Worm (Caenorhabditis elegans) whole organism, early embryonic: ENCODE results near the gene spe-18.

Experiments
- B0310.2 ChIP-seq: sonication (generic microtip); optimal IDR thresholded peaks from 2 replicates; lab custom pipeline; 2016; ENCODE audit warnings: mild to moderate bottlenecking, missing genetic modification characterization, missing compliant biosample characterization
- F13C5.2 ChIP-seq: sonication (generic microtip); optimal IDR thresholded peaks from 2 replicates; lab custom pipeline; 2017; ENCODE audit warnings: mild to moderate bottlenecking, missing genetic modification characterization, inconsistent platforms, missing compliant biosample characterization
- aly-1 ChIP-seq: sonication (generic microtip); optimal IDR thresholded peaks from 2 replicates; lab custom pipeline; 2016; ENCODE audit warnings: missing genetic modification characterization, missing compliant biosample characterization
- ama-1 ChIP-seq: fragments of 150-350 bp; optimal IDR thresholded peaks from 2 replicates; lab custom pipeline; 2014
- ceh-13 ChIP-seq: fragments of 200-800 bp; sonication (Bioruptor generic); optimal IDR thresholded peaks from 2 replicates; lab custom pipeline; 2018; ENCODE audit warnings: mild to moderate bottlenecking, missing genetic modification characterization, missing compliant biosample characterization
- ceh-36 ChIP-seq: sonication (generic microtip); optimal IDR thresholded peaks from 2 replicates; lab custom pipeline; 2016; ENCODE audit warnings: missing genetic modification characterization, inconsistent platforms, missing compliant biosample characterization
- ets-7 ChIP-seq: sonication (generic microtip); optimal IDR thresholded peaks from 2 replicates; lab custom pipeline; 2016; ENCODE audit warnings: missing genotype, missing genetic modification characterization, missing compliant biosample characterization
- flt-1 ChIP-seq: fragments of 200-800 bp; sonication (Bioruptor generic); IDR thresholded peaks from 2 replicates; pipeline ENCODE4 v1.3.6; 2022; ENCODE audit warnings: missing genetic modification characterization, missing compliant biosample characterization
- hmbx-1 ChIP-seq: sonication (generic microtip); optimal IDR thresholded peaks from 2 replicates; lab custom pipeline; 2016; ENCODE audit warnings: mild to moderate bottlenecking, missing genetic modification characterization, missing compliant biosample characterization
- hmg-4 ChIP-seq: fragments of 200-800 bp; sonication (Bioruptor generic); optimal IDR thresholded peaks from 2 replicates; lab custom pipeline; 2018; ENCODE audit warnings: mild to moderate bottlenecking, missing genetic modification characterization, missing compliant biosample characterization
- hnd-1 ChIP-seq: sonication (generic microtip); optimal IDR thresholded peaks from 2 replicates; lab custom pipeline; 2016; ENCODE audit warnings: missing genetic modification characterization, missing compliant biosample characterization
- pes-1 ChIP-seq: fragments of 200-800 bp; sonication (Bioruptor generic); IDR thresholded peaks from 2 replicates; pipeline ENCODE4 v1.3.6; 2022; ENCODE audit warnings: missing genetic modification reagents, missing genetic modification characterization, missing compliant biosample characterization
- scrt-1 ChIP-seq: fragments of 200-800 bp; sonication (Bioruptor generic); IDR thresholded peaks from 2 replicates; pipeline ENCODE4 v1.3.6; 2022; ENCODE audit warnings: missing genetic modification characterization, missing compliant biosample characterization
- sea-1 ChIP-seq: fragments of 200-800 bp; sonication (Bioruptor generic); conservative IDR thresholded peaks from 2 replicates; pipeline ENCODE4 v1.3.6; 2022; ENCODE audit warnings: missing genetic modification characterization, missing compliant biosample characterization
- tbx-11 ChIP-seq: fragments of 200-800 bp; sonication (Bioruptor generic); IDR thresholded peaks from 2 replicates; pipeline ENCODE4 v1.3.6; 2022; ENCODE audit warnings: missing genetic modification characterization, missing compliant biosample characterization
- tbx-37 ChIP-seq: fragments of 200-800 bp; sonication (Bioruptor generic); conservative IDR thresholded peaks from 2 replicates; pipeline ENCODE4 v1.3.6; 2022; ENCODE audit warnings: missing genetic modification reagents, missing genetic modification characterization, missing compliant biosample characterization
- tra-4 ChIP-seq: sonication (generic microtip); optimal IDR thresholded peaks from 2 replicates; lab custom pipeline; 2017; ENCODE audit warnings: missing genetic modification characterization, missing compliant biosample characterization

The spe-18 gene

DNA sequence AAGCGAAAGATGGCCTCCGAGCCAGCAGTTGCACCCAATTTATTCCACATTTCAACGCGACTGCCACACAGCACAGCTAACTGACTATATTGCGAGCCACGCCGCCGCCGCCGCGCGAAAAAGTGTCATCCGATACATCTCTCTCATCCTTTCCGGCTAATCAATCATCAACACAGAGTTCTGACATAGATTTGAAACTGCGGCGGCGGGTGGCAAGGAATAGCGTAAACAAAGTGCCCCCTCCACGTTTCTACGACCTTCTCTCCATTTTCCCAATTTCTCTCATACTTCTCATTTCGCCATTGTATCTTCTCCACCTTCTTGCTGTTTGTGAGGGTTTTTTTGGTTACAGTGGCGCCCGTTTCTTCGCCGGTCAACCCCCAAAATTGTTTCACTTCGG lies 36.2 kb upstream of the spe-18 start:
- TF ChIP-seq flt-1 (no peak), ceh-36 (tag; lab: Kevin White, UChicago) (no peak), tbx-37 (no peak)

DNA sequence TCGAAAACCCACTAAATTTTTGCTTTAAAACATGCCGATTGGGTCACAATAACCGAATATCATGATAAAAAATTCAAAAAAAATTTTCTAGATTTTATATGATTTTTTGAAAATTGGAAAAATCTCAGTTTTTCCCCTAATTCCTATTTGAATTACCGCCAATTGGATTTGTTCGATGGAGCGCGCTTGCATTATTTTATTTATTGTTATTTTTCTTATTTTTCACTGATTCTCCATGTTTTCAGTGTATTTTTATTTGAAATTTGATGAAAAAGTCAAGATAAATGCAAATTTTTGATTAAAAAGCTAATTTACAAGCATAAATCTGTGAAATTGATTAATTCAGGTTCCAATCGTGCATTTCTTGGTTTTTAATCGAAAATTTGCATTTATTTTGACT lies 34.9 kb upstream of the spe-18 start:
- no peak for TF ChIP-seq ama-1 (lab: Kevin White, UChicago)

DNA sequence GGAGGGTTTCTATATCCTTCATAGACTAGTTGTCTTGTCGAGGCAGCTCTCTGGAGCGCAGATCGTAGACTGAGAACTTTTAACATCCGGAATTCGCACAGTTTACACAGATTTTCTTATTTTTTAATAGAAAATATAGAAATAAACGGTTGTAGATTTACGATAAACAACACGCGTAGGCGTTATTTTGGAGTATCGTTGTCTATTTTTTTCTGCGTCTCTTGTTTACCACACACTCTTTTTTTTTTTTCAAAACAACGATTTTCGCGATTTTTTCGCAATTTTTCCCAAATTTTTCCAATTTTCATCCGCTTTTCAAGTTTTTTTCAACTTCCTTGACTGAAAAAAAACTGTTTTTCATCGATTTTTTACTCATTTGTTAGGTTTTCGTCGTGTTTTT lies 34.0 kb upstream of the spe-18 start, which contains the start of gene mecr-1:
Gene mecr-1 (minus strand): TSS at position 127 of the 400 bp plus-strand sequence.
- TF ChIP-seq flt-1 (no peak), scrt-1 (no peak), pes-1 (GFP tag; lab: Robert Waterston, UW) (no peak), ceh-36 (tag; lab: Kevin White, UChicago) (no peak), hmbx-1 (tag; lab: Kevin White, UChicago) (no peak), ets-7 (tag; lab: Kevin White, UChicago) (no peak), B0310.2 (tag; lab: Kevin White, UChicago) (no peak), F13C5.2 (tag; lab: Kevin White, UChicago) (no peak), tbx-11 (GFP tag; lab: Robert Waterston, UW) (no peak), ceh-13 (no peak), hnd-1 (tag; lab: Kevin White, UChicago) (no peak), aly-1 (no peak), hmg-4 (GFP tag; lab: Kevin White, UChicago) (no peak), tra-4 (tag; lab: Kevin White, UChicago) (no peak), tbx-37 (no peak), sea-1 (no peak), ama-1 (lab: Kevin White, UChicago) (no peak)

DNA sequence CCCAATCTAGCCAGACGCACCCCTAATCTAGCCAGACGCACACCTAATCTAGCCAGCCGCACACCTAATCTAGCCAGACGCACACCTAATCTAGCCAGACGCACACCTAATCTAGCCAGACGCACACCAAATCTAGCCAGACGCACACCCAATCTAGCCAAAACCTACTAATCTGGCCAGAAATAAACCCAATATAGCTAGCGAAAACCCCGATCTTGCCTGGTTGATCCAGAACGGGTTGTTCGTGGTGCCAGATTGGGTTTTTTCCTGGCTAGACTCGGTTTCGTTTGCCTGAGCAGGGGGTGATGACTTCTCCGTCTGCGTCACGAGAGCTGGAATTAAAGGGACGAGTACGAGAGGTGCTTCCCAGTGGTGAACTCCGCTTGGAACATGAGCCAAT lies 30.9 kb upstream of the spe-18 start, which contains the start of gene W09H1.3:
Gene W09H1.3 (plus strand): TSS at position 301 of the 400 bp plus-strand sequence.
- TF ChIP-seq ama-1 (lab: Kevin White, UChicago) = no peak
- no peak for TF ChIP-seq sea-1
- TF ChIP-seq tbx-37 = no peak
- no peak for TF ChIP-seq hmbx-1 (tag; lab: Kevin White, UChicago)
- no peak for TF ChIP-seq hmg-4 (GFP tag; lab: Kevin White, UChicago)
- no peak for TF ChIP-seq B0310.2 (tag; lab: Kevin White, UChicago)
- TF ChIP-seq tbx-11 (GFP tag; lab: Robert Waterston, UW) = no peak
- TF ChIP-seq aly-1 = no peak
- no peak for TF ChIP-seq ceh-13
- TF ChIP-seq scrt-1 = no peak

- TF ChIP-seq tbx-37 = no peak
- no peak for TF ChIP-seq tbx-11 (GFP tag; lab: Robert Waterston, UW)
- TF ChIP-seq pes-1 (GFP tag; lab: Robert Waterston, UW) = no peak
- TF ChIP-seq scrt-1 = no peak
- no peak for TF ChIP-seq hnd-1 (tag; lab: Kevin White, UChicago)
- TF ChIP-seq flt-1 = no peak
- TF ChIP-seq hmg-4 (GFP tag; lab: Kevin White, UChicago) = no peak
- TF ChIP-seq hmbx-1 (tag; lab: Kevin White, UChicago) = no peak
- no peak for TF ChIP-seq F13C5.2 (tag; lab: Kevin White, UChicago)
- TF ChIP-seq B0310.2 (tag; lab: Kevin White, UChicago) = no peak
- no peak for TF ChIP-seq ceh-13
- no peak for TF ChIP-seq tra-4 (tag; lab: Kevin White, UChicago)
Observed at ce11 chrII:13183228-13183755, 30.1 kb upstream of the spe-18 start, which contains the start of the genes W09H1.4 and his-73. TSS of gene W09H1.4 (plus strand) at chrII:13183528. TSS of gene his-73 (plus strand) at chrII:13183705.

DNA sequence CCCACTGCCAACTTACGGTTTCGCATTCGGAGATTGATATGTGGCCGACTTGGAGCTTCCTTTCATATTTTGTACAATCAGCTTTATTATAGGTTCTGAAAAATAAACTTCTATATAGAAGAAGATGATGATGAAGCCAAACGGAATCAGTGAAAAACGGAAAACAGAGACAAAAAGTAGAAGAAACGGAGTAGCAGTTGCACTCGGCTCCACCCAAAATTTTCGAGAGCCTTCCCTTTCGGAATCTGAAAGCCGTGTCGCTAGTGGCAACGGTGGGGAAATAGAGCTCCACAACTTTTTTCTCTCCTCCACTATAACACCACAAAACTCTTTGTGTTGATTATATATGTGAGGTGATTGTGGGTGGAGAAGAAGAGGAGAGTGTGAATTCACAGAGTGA lies 28.3 kb upstream of the spe-18 start, which contains the start of gene W09H1.1:
Gene W09H1.1 (minus strand): TSS at position 101 of the 400 bp plus-strand sequence.
- TF ChIP-seq hmg-4 (GFP tag; lab: Kevin White, UChicago) (no peak), tbx-37 (no peak), pes-1 (GFP tag; lab: Robert Waterston, UW) (no peak), ets-7 (tag; lab: Kevin White, UChicago) (no peak), ama-1 (lab: Kevin White, UChicago) (no peak), ceh-36 (tag; lab: Kevin White, UChicago) (no peak), sea-1 (no peak), hmbx-1 (tag; lab: Kevin White, UChicago) (no peak)

DNA sequence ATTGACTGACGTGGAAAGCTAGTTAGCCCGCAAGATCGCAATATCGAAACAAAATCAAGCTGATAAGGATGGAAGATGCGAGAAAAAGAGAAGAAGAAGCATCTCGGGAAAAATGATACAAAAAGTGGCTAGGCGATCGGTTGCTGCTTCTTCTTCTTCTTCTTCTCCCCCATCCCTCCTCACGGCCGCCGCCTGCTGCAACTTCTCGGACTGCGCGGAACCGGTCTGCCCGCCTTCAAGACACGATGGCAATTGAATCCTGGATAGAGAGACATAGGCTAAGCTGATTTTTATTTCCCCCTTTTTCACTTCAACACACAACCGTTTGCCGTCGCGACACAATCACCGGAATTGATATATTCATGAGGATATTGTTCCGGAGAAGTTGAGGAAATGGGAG lies 21.2 kb upstream of the spe-18 start:
- TF ChIP-seq ama-1 (lab: Kevin White, UChicago) = no peak
- TF ChIP-seq ceh-36 (tag; lab: Kevin White, UChicago) = no peak
- TF ChIP-seq aly-1 = no peak
- no peak for TF ChIP-seq tra-4 (tag; lab: Kevin White, UChicago)
- no peak for TF ChIP-seq ceh-13
- TF ChIP-seq tbx-11 (GFP tag; lab: Robert Waterston, UW) = no peak
- no peak for TF ChIP-seq pes-1 (GFP tag; lab: Robert Waterston, UW)
- TF ChIP-seq hnd-1 (tag; lab: Kevin White, UChicago) = no peak
- no peak for TF ChIP-seq F13C5.2 (tag; lab: Kevin White, UChicago)
- no peak for TF ChIP-seq B0310.2 (tag; lab: Kevin White, UChicago)

- no peak for TF ChIP-seq sea-1
Observed at ce11 chrII:13170696-13171095, 17.5 kb upstream of the spe-18 start.

DNA sequence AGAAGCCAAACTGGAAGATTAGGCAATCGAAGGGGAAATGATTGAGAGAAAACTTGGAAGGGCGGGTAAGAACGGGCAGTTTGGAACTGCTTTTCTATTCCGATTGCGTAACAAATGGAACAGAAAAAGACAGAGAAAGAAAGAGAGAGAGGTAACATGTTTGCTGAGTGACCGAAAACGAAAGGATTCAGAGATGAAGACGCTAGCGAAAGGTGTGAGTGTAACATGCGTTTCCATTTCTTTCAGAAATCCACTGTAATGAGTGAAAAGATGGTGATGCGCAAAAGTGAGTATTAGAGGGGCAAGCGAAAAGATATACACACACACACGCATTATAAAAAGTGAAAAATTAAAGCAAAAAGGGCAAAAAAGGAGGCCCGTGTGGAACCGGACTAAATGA lies 14.3 kb upstream of the spe-18 start:
- no peak for TF ChIP-seq flt-1
- TF ChIP-seq B0310.2 (tag; lab: Kevin White, UChicago) = no peak
- TF ChIP-seq ceh-36 (tag; lab: Kevin White, UChicago) = no peak
- no peak for TF ChIP-seq sea-1
- no peak for TF ChIP-seq tbx-11 (GFP tag; lab: Robert Waterston, UW)
- no peak for TF ChIP-seq hnd-1 (tag; lab: Kevin White, UChicago)
- no peak for TF ChIP-seq ceh-13
- no peak for TF ChIP-seq ama-1 (lab: Kevin White, UChicago)
- TF ChIP-seq ets-7 (tag; lab: Kevin White, UChicago) = no peak
- TF ChIP-seq aly-1 = no peak
- no peak for TF ChIP-seq tra-4 (tag; lab: Kevin White, UChicago)
- TF ChIP-seq scrt-1 = no peak
- TF ChIP-seq hmg-4 (GFP tag; lab: Kevin White, UChicago) = no peak
